Worm (Caenorhabditis elegans) whole organism, L1 larva: ENCODE measurements around the gene ZK892.5.

Experiments
- egl-27 ChIP-seq, 2 experiments: fragments of 150-350 bp in 1 of 2; sonication (generic microtip); optimal IDR thresholded peaks; 3 replicates each; lab custom pipeline; 2017 to 2018; ENCODE audit warnings: missing biosample characterization in 2 of 2, missing genetic modification characterization in 2 of 2, missing genetic modification reagents in 2 of 2
- elt-2 ChIP-seq: sonication (generic microtip); optimal IDR thresholded peaks from 2 replicates; lab custom pipeline; 2016; ENCODE audit warnings: missing genetic modification characterization, mild to moderate bottlenecking, inconsistent platforms, missing compliant biosample characterization, missing genetic modification reagents
- nhr-237 ChIP-seq: fragments of 150-350 bp; optimal IDR thresholded peaks from 2 replicates; lab custom pipeline; 2014; ENCODE audit warnings: missing biosample characterization, missing genetic modification characterization
- unc-62 ChIP-seq: fragments of 150-350 bp; optimal IDR thresholded peaks from 2 replicates; lab custom pipeline; 2014; ENCODE audit warnings: missing biosample characterization, missing genetic modification reagents, missing genetic modification characterization
- unc-98 ChIP-seq: fragments of 200-800 bp; sonication (Bioruptor generic); IDR thresholded peaks from 2 replicates; pipeline ENCODE4 v1.3.6; 2022; ENCODE audit warnings: missing genetic modification characterization, missing compliant biosample characterization
- zag-1 ChIP-seq: fragments of 150-350 bp; optimal IDR thresholded peaks from 2 replicates; lab custom pipeline; 2014; ENCODE audit warnings: missing biosample characterization, missing genetic modification characterization

ce11 chrII:10021749-10022148 lies 13.7 kb downstream of the ZK892.5 start:
- no peak for TF ChIP-seq unc-62 (GFP tag; lab: Kevin White, UChicago)
- no peak for TF ChIP-seq nhr-237 (tag; lab: Kevin White, UChicago)
- TF ChIP-seq egl-27 (tag; optimal IDR thresholded peaks at IDR 0.05; lab: Kevin White, UChicago) = no peak
- no peak for TF ChIP-seq unc-98 (GFP tag; lab: Robert Waterston, UW)
- TF ChIP-seq zag-1 (tag; lab: Kevin White, UChicago) = no peak
- TF ChIP-seq elt-2 = no peak
